Fruit fly (Drosophila melanogaster) whole organism, wandering third instar larva: Measurements from ENCODE around the gene Dsor1.

Experiments
- Hr78 ChIP-seq: fragments of >200 bp; optimal IDR thresholded peaks from 2 replicates; lab custom pipeline; 2017; ENCODE audit warnings: missing biosample characterization, missing genetic modification characterization
- Sp1 ChIP-seq: fragments of 200-800 bp; sonication (Bioruptor generic); optimal IDR thresholded peaks from 3 replicates; lab custom pipeline; 2019; ENCODE audit warnings: missing biosample characterization, mild to moderate bottlenecking, missing genetic modification characterization, moderate library complexity
- h ChIP-seq: fragments of 200-800 bp; sonication (Bioruptor generic); optimal IDR thresholded peaks from 3 replicates; lab custom pipeline; 2016; ENCODE audit warnings: missing biosample characterization, mild to moderate bottlenecking, missing genetic modification characterization
- lola ChIP-seq: fragments of >200 bp; optimal IDR thresholded peaks from 2 replicates; lab custom pipeline; 2017; ENCODE audit warnings: missing biosample characterization, missing genetic modification characterization
- psq ChIP-seq: fragments of 200-800 bp; sonication (Bioruptor generic); optimal IDR thresholded peaks from 3 replicates; lab custom pipeline; 2017; ENCODE audit warnings: missing biosample characterization, mild to moderate bottlenecking, missing genetic modification characterization, moderate library complexity

dm6 chrX:9200234-9200633 lies 46.9 kb upstream of the Dsor1 start:
- TF ChIP-seq Hr78 (GFP tag; lab: Kevin White, UChicago) (no peak), psq (no peak), Sp1 (no peak), lola (GFP tag; lab: Kevin White, UChicago) (no peak), h (GFP tag; lab: Kevin White, UChicago) (no peak)
